Fruit fly (Drosophila melanogaster) whole organism, embryonic: Measurements from ENCODE around the gene bys.

Source experiments
- Atf3 ChIP-seq: fragments of 200-800 bp; sonication (Bioruptor generic); optimal IDR thresholded peaks from 3 replicates; lab custom pipeline; 2016; ENCODE audit warnings: missing biosample characterization, missing genetic modification characterization
- Atf6 ChIP-seq: fragments of 200-800 bp; sonication (Bioruptor generic); IDR thresholded peaks from 2 replicates; pipeline ENCODE4 v1.3.6; 2022; ENCODE audit warnings: missing biosample characterization, missing genetic modification characterization
- Bdp1 ChIP-seq: fragments of 200-800 bp; sonication (Bioruptor generic); optimal IDR thresholded peaks from 3 replicates; lab custom pipeline; 2016; ENCODE audit warnings: missing biosample characterization, missing genetic modification characterization
- Bteb2 ChIP-seq: fragments of 200-800 bp; sonication (Bioruptor generic); optimal IDR thresholded peaks from 2 replicates; lab custom pipeline; 2016; ENCODE audit warnings: missing biosample characterization, missing genetic modification characterization
- CG10543 ChIP-seq: fragments of 200-800 bp; sonication (Bioruptor generic); optimal IDR thresholded peaks from 3 replicates; lab custom pipeline; 2017; ENCODE audit warnings: missing biosample characterization, mild to moderate bottlenecking, missing genetic modification characterization, moderate library complexity
- CG12744 ChIP-seq: fragments of 200-800 bp; sonication (Bioruptor generic); optimal IDR thresholded peaks from 2 replicates; lab custom pipeline; 2016; ENCODE audit warnings: missing biosample characterization, missing genetic modification characterization
- CG14860 ChIP-seq: fragments of 200-800 bp; sonication (Bioruptor generic); IDR thresholded peaks from 3 replicates; pipeline ENCODE4 v1.3.6; 2022; ENCODE audit warnings: missing biosample characterization, missing genetic modification characterization; ENCODE audit not compliant: partially characterized antibody
- CG1602 ChIP-seq: fragments of 200-800 bp; sonication (Bioruptor generic); optimal IDR thresholded peaks from 3 replicates; lab custom pipeline; 2016; ENCODE audit warnings: missing biosample characterization, missing genetic modification characterization
- CG16813 ChIP-seq: fragments of 200-800 bp; sonication (Bioruptor generic); IDR thresholded peaks from 3 replicates; pipeline ENCODE4 v1.3.6; 2022; ENCODE audit warnings: missing biosample characterization, missing genetic modification characterization; ENCODE audit not compliant: partially characterized antibody
- CG17912 ChIP-seq: fragments of 200-800 bp; sonication (Bioruptor generic); optimal IDR thresholded peaks from 2 replicates; lab custom pipeline; 2018; ENCODE audit warnings: missing biosample characterization, mild to moderate bottlenecking, missing genetic modification characterization
- CG1792 ChIP-seq: fragments of 200-800 bp; sonication (Bioruptor generic); optimal IDR thresholded peaks from 2 replicates; lab custom pipeline; 2016; ENCODE audit warnings: missing biosample characterization, missing genetic modification characterization
- CG2202 ChIP-seq: fragments of 200-800 bp; sonication (Bioruptor generic); optimal IDR thresholded peaks from 2 replicates; lab custom pipeline; 2018; ENCODE audit warnings: missing biosample characterization, mild to moderate bottlenecking, missing genetic modification characterization
- CG30020 ChIP-seq: fragments of 200-800 bp; optimal IDR thresholded peaks from 2 replicates; lab custom pipeline; 2019; ENCODE audit warnings: missing biosample characterization, mild to moderate bottlenecking, missing genetic modification characterization, moderate library complexity
- CG6175 ChIP-seq: fragments of 200-800 bp; sonication (Bioruptor generic); IDR thresholded peaks from 3 replicates; pipeline ENCODE4 v1.3.6; 2022; ENCODE audit warnings: missing biosample characterization, missing genetic modification characterization
- CG6654 ChIP-seq: fragments of 200-800 bp; sonication (Bioruptor generic); optimal IDR thresholded peaks from 2 replicates; lab custom pipeline; 2017; ENCODE audit warnings: missing biosample characterization, mild to moderate bottlenecking, missing genetic modification characterization
- CG9876 ChIP-seq: fragments of 200-800 bp; sonication (Bioruptor generic); optimal IDR thresholded peaks from 2 replicates; lab custom pipeline; 2016; ENCODE audit warnings: missing biosample characterization, missing genetic modification characterization
- Dek ChIP-seq: fragments of 200-800 bp; sonication (Bioruptor generic); optimal IDR thresholded peaks from 3 replicates; lab custom pipeline; 2019; ENCODE audit warnings: missing biosample characterization, mild to moderate bottlenecking, missing genetic modification characterization, moderate library complexity
- Dfd ChIP-seq, 2 experiments: fragments of >200 bp; optimal IDR thresholded peaks; 2 replicates each; lab custom pipeline; 2017; ENCODE audit warnings: missing biosample characterization in 2 of 2, missing genetic modification characterization in 2 of 2
- Dll ChIP-seq: fragments of 200-800 bp; sonication (Bioruptor generic); IDR thresholded peaks from 4 replicates; pipeline ENCODE4 v1.3.6; 2022; ENCODE audit warnings: missing biosample characterization, missing genetic modification characterization; ENCODE audit not compliant: partially characterized antibody
- Doc3 ChIP-seq: fragments of 200-800 bp; sonication (Bioruptor generic); IDR thresholded peaks from 3 replicates; pipeline ENCODE4 v1.3.6; 2022; ENCODE audit warnings: missing biosample characterization, missing genetic modification characterization; ENCODE audit not compliant: partially characterized antibody
- Fer2 ChIP-seq: fragments of 200-800 bp; sonication (Bioruptor generic); optimal IDR thresholded peaks from 2 replicates; lab custom pipeline; 2018; ENCODE audit warnings: missing biosample characterization, mild to moderate bottlenecking, missing genetic modification characterization, moderate library complexity
- Hr39 ChIP-seq: fragments of >200 bp; optimal IDR thresholded peaks from 2 replicates; lab custom pipeline; 2017
- Mad ChIP-seq: fragments of 200-800 bp; sonication (Bioruptor generic); optimal IDR thresholded peaks from 2 replicates; lab custom pipeline; 2016; ENCODE audit warnings: missing biosample characterization, missing genetic modification characterization
- Med ChIP-seq: fragments of 200-800 bp; sonication (Bioruptor generic); peaks from one replicate; lab custom pipeline; 2016; ENCODE audit warnings: missing biosample characterization, missing genetic modification characterization, mild to moderate bottlenecking, inconsistent platforms, moderate library complexity
- Mes4 ChIP-seq: fragments of 200-800 bp; sonication (Bioruptor generic); optimal IDR thresholded peaks from 2 replicates; lab custom pipeline; 2016; ENCODE audit warnings: missing biosample characterization, missing genetic modification characterization
- NFAT ChIP-seq: fragments of 200-800 bp; sonication (Bioruptor generic); IDR thresholded peaks from 2 replicates; pipeline ENCODE4 v1.3.6; 2022; ENCODE audit warnings: missing biosample characterization, missing genetic modification characterization
- Nf-YC ChIP-seq: fragments of 200-800 bp; optimal IDR thresholded peaks from 3 replicates; lab custom pipeline; 2019; ENCODE audit warnings: missing biosample characterization, mild to moderate bottlenecking, missing genetic modification characterization, moderate library complexity
- Ptx1 ChIP-seq: fragments of 200-800 bp; sonication (Bioruptor generic); IDR thresholded peaks from 2 replicates; pipeline ENCODE4 v1.3.6; 2022; ENCODE audit warnings: missing biosample characterization, missing genetic modification characterization
- Stat92E ChIP-seq, 3 experiments: fragments of >200 bp in 2 of 3; fragments of 200-800 bp in 1 of 3; sonication (Bioruptor generic) in 1 of 3; optimal IDR thresholded peaks; 2 replicates each; lab custom pipeline; 2017 to 2019; ENCODE audit warnings: missing biosample characterization in 3 of 3, missing genetic modification characterization in 3 of 3, mild to moderate bottlenecking in 1 of 3, moderate library complexity in 1 of 3
- Trl ChIP-seq, 3 experiments: fragments of >200 bp in 2 of 3; fragments of 200-800 bp in 1 of 3; sonication (Bioruptor generic) in 1 of 3; optimal IDR thresholded peaks; 2 replicates in 1 of 3; 3 replicates in 2 of 3; lab custom pipeline; 2016 to 2017; ENCODE audit warnings: missing biosample characterization in 1 of 3, missing genetic modification characterization in 1 of 3
- Xrp1 ChIP-seq: fragments of 200-800 bp; sonication (Bioruptor generic); IDR thresholded peaks from 2 replicates; pipeline ENCODE4 v1.3.6; 2022; ENCODE audit warnings: missing biosample characterization, missing genetic modification characterization
- al ChIP-seq: fragments of 200-800 bp; sonication (Bioruptor generic); IDR thresholded peaks from 2 replicates; pipeline ENCODE4 v1.3.6; 2022; ENCODE audit warnings: missing biosample characterization, missing genetic modification characterization
- bab2 ChIP-seq: fragments of 200-800 bp; sonication (Bioruptor generic); optimal IDR thresholded peaks from 2 replicates; lab custom pipeline; 2016; ENCODE audit warnings: missing biosample characterization, missing genetic modification characterization
- corto ChIP-seq: fragments of 200-800 bp; sonication (Bioruptor generic); optimal IDR thresholded peaks from 2 replicates; lab custom pipeline; 2016; ENCODE audit warnings: missing biosample characterization, mild to moderate bottlenecking, missing genetic modification characterization, moderate library complexity
- fd96Cb ChIP-seq: fragments of 200-800 bp; sonication (Bioruptor generic); optimal IDR thresholded peaks from 2 replicates; lab custom pipeline; 2018; ENCODE audit warnings: missing biosample characterization, mild to moderate bottlenecking, missing genetic modification characterization, moderate library complexity
- gsb ChIP-seq: fragments of 200-800 bp; sonication (Bioruptor generic); IDR thresholded peaks from 2 replicates; pipeline ENCODE4 v1.3.6; 2022; ENCODE audit warnings: missing biosample characterization, missing genetic modification characterization
- hth ChIP-seq: fragments of >200 bp; optimal IDR thresholded peaks from 2 replicates; lab custom pipeline; 2017; ENCODE audit warnings: inconsistent platforms
- jumu ChIP-seq: fragments of 200-800 bp; sonication (Bioruptor generic); optimal IDR thresholded peaks from 3 replicates; lab custom pipeline; 2016; ENCODE audit warnings: missing biosample characterization, missing genetic modification characterization
- ken ChIP-seq: fragments of 200-800 bp; sonication (Bioruptor generic); IDR thresholded peaks from 3 replicates; pipeline ENCODE4 v1.3.6; 2022; ENCODE audit warnings: missing biosample characterization, missing genetic modification characterization
- kni ChIP-seq: fragments of 200-800 bp; sonication (Bioruptor generic); optimal IDR thresholded peaks from 3 replicates; lab custom pipeline; 2017; ENCODE audit warnings: mild to moderate bottlenecking, missing biosample characterization, missing genetic modification reagents, missing genetic modification characterization
- lola ChIP-seq, 3 experiments: fragments of >200 bp in 2 of 3; fragments of 200-800 bp in 1 of 3; sonication (Bioruptor generic) in 1 of 3; optimal IDR thresholded peaks; 2 replicates each; lab custom pipeline; 2017 to 2019; ENCODE audit warnings: missing biosample characterization in 3 of 3, missing genetic modification characterization in 3 of 3, mild to moderate bottlenecking in 1 of 3, moderate library complexity in 1 of 3
- luna ChIP-seq: fragments of 200-800 bp; sonication (Bioruptor generic); optimal IDR thresholded peaks from 2 replicates; lab custom pipeline; 2016; ENCODE audit warnings: missing biosample characterization, missing genetic modification characterization
- pfk ChIP-seq: fragments of 200-800 bp; sonication (Bioruptor generic); optimal IDR thresholded peaks from 2 replicates; lab custom pipeline; 2018; ENCODE audit warnings: missing biosample characterization, mild to moderate bottlenecking, missing genetic modification characterization, moderate library complexity
- psq ChIP-seq: fragments of 200-800 bp; sonication (Bioruptor generic); optimal IDR thresholded peaks from 2 replicates; lab custom pipeline; 2017; ENCODE audit warnings: missing biosample characterization, missing genetic modification characterization
- run ChIP-seq: fragments of 200-800 bp; sonication (Bioruptor generic); optimal IDR thresholded peaks from 3 replicates; lab custom pipeline; 2018; ENCODE audit warnings: missing biosample characterization, mild to moderate bottlenecking, missing genetic modification characterization
- slbo ChIP-seq: fragments of 200-800 bp; sonication (Bioruptor generic); IDR thresholded peaks from 2 replicates; pipeline ENCODE4 v1.3.6; 2022; ENCODE audit warnings: missing biosample characterization, missing genetic modification characterization
- toy ChIP-seq: fragments of 200-800 bp; sonication (Bioruptor generic); IDR thresholded peaks from 2 replicates; pipeline ENCODE4 v1.3.6; 2022; ENCODE audit warnings: missing biosample characterization, missing genetic modification characterization
- twi ChIP-seq: fragments of 200-800 bp; optimal IDR thresholded peaks from 2 replicates; lab custom pipeline; 2019; ENCODE audit warnings: missing biosample characterization, mild to moderate bottlenecking, missing genetic modification characterization, moderate library complexity
- yki ChIP-seq: fragments of >200 bp; optimal IDR thresholded peaks from 3 replicates; lab custom pipeline; 2018

Gene bys

dm6 chrX:7901153-7902038, at the start of gene bys, which contains the start of gene RpS6 (continued):
- peak in 1 of 3 experiments; percentile 61 for TF ChIP-seq lola (GFP tag; optimal IDR thresholded peaks at IDR 0.05; lab: Kevin White, UChicago)
- no peak for TF ChIP-seq Dfd (GFP tag; optimal IDR thresholded peaks at IDR 0.05; lab: Kevin White, UChicago)
- no peak for TF ChIP-seq corto (GFP tag; lab: Kevin White, UChicago)
- peak; percentile 5 for TF ChIP-seq CG10543
- TF ChIP-seq Nf-YC (tag; lab: Kevin White, UChicago) = peak; percentile 31
- TF ChIP-seq Dll (GFP tag; lab: Robert Waterston, UW) = peak; percentile 80
- peak; percentile 87 for TF ChIP-seq CG16813 (GFP tag; lab: Robert Waterston, UW)
- TF ChIP-seq al = peak; percentile 38
- no peak for TF ChIP-seq Xrp1 (GFP tag; lab: Robert Waterston, UW)
- peak; percentile 58 for TF ChIP-seq Bteb2
- TF ChIP-seq twi (tag; lab: Kevin White, UChicago) = no peak
- TF ChIP-seq fd96Cb = no peak
- TF ChIP-seq Dek (tag; lab: Kevin White, UChicago) = no peak
- TF ChIP-seq CG17912 (GFP tag; lab: Kevin White, UChicago) = peak; percentile 59
- TF ChIP-seq toy (GFP tag; lab: Robert Waterston, UW) = no peak
- TF ChIP-seq Stat92E (GFP tag; optimal IDR thresholded peaks at IDR 0.05; lab: Kevin White, UChicago) = peak in 1 of 3 experiments; percentile 31
- peak; percentile 36 for TF ChIP-seq bab2 (GFP tag; lab: Kevin White, UChicago)
- TF ChIP-seq CG6175 (GFP tag; lab: Robert Waterston, UW) = 0 out of 3 replicates have a peak, but pooled peaks have one; percentile 13
- peak; percentile 33 for TF ChIP-seq Ptx1
- peak; percentile 10 for TF ChIP-seq Mad (GFP tag; lab: Kevin White, UChicago)
- peak; percentile 64 for TF ChIP-seq Mes4
- no peak for TF ChIP-seq CG1792 (GFP tag; lab: Kevin White, UChicago)
- TF ChIP-seq gsb (GFP tag; lab: Robert Waterston, UW) = peak; percentile 31
- peak; percentile 81 for TF ChIP-seq NFAT (GFP tag; lab: Robert Waterston, UW)
- no peak for TF ChIP-seq Atf3 (GFP tag; lab: Kevin White, UChicago)
- peak; percentile 14 for TF ChIP-seq CG2202 (tag; lab: Kevin White, UChicago)
- TF ChIP-seq Atf6 = no peak
- TF ChIP-seq CG9876 (GFP tag; lab: Kevin White, UChicago) = peak; percentile 6
- TF ChIP-seq Doc3 = peak; percentile 71; the same call in 2 of the 3 replicates
- TF ChIP-seq hth (lab: Kevin White, UChicago) = no peak
- TF ChIP-seq pfk = peak; percentile 57
- no peak for TF ChIP-seq Trl (optimal IDR thresholded peaks at IDR 0.05; lab: Kevin White, UChicago)
- TF ChIP-seq Trl (GFP tag; optimal IDR thresholded peaks at IDR 0.05; lab: Kevin White, UChicago) = peak; percentile 10
- TF ChIP-seq CG12744 (GFP tag; lab: Kevin White, UChicago) = no peak
- TF ChIP-seq ken (GFP tag; lab: Robert Waterston, UW) = peak; percentile 42; the same call in 1 of the 3 replicates
- TF ChIP-seq slbo (GFP tag; lab: Robert Waterston, UW) = peak; percentile 81
- TF ChIP-seq CG6654 (GFP tag; lab: Kevin White, UChicago) = no peak
- peak; percentile 7 for TF ChIP-seq run (tag; lab: Kevin White, UChicago)
- TF ChIP-seq Bdp1 (GFP tag; lab: Kevin White, UChicago) = no peak
- TF ChIP-seq Med (GFP tag; lab: Kevin White, UChicago) = peak; percentile 89
- peak; percentile 77 for TF ChIP-seq CG14860 (GFP tag; lab: Robert Waterston, UW)
- TF ChIP-seq CG30020 (tag; lab: Kevin White, UChicago) = peak; percentile 30
- TF ChIP-seq CG1602 (GFP tag; lab: Kevin White, UChicago) = no peak
- no peak for TF ChIP-seq Fer2
- TF ChIP-seq psq (GFP tag; lab: Kevin White, UChicago) = no peak
- TF ChIP-seq kni (GFP tag; lab: Kevin White, UChicago) = peak; percentile 30
- no peak for TF ChIP-seq yki (lab: Kevin White, UChicago)
- TF ChIP-seq luna = no peak
- no peak for TF ChIP-seq Hr39 (lab: Kevin White, UChicago)
- TF ChIP-seq jumu (GFP tag; lab: Kevin White, UChicago) = no peak
